Fruit fly (Drosophila melanogaster): ENCODE data around the gene NP15.6.
A peak's percentile ranks its signal among the peaks of the same experiment; 100 is the strongest.

NP15.6 gene

dm6 chr3R:18997388-18998287, 29.5 kb upstream of the NP15.6 start (continued):
- TF ChIP-seq CG1233 (GFP tag; optimal IDR thresholded peaks at IDR 0.05) (peak; percentile 73), CG10654 (GFP tag; optimal IDR thresholded peaks at IDR 0.05) (no peak), CG10209 (GFP tag; optimal IDR thresholded peaks at IDR 0.05) (peak; percentile 91), CG30403 (GFP tag; optimal IDR thresholded peaks at IDR 0.05) (no peak), CG6272 (GFP tag; IDR thresholded peaks at IDR 0.05) (no peak), repo (GFP tag; optimal IDR thresholded peaks at IDR 0.05) (no peak), sima (GFP tag; optimal IDR thresholded peaks at IDR 0.05) (no peak), CG9437 (GFP tag; optimal IDR thresholded peaks at IDR 0.05) (peak; percentile 29), jumu (GFP tag; optimal IDR thresholded peaks at IDR 0.05) (no peak), abd-A (tag; optimal IDR thresholded peaks at IDR 0.05) (peak; percentile 85), Tbp (GFP tag; optimal IDR thresholded peaks at IDR 0.05) (no peak), CG14667 (GFP tag; IDR thresholded peaks at IDR 0.05) (no peak), CG12769 (tag; optimal IDR thresholded peaks at IDR 0.05) (no peak), peb (GFP tag; IDR thresholded peaks at IDR 0.05) (0 out of 2 replicates have a peak, but pooled peaks have one; percentile 10), CG11696 (GFP tag; IDR thresholded peaks at IDR 0.05) (no peak), pfk (GFP tag; optimal IDR thresholded peaks at IDR 0.05) (peak; percentile 27), Lhr (GFP tag; optimal IDR thresholded peaks at IDR 0.05) (peak; percentile 94), CG1832 (GFP tag; optimal IDR thresholded peaks at IDR 0.05) (no peak), CG11456 (GFP tag; IDR thresholded peaks at IDR 0.05) (no peak), HmgZ (tag; optimal IDR thresholded peaks at IDR 0.05) (peak; percentile 72), Fer3 (tag; optimal IDR thresholded peaks at IDR 0.05) (no peak), slp2 (GFP tag; optimal IDR thresholded peaks at IDR 0.05) (peak; percentile 17), Xbp1 (GFP tag; optimal IDR thresholded peaks at IDR 0.05) (peak; percentile 13), CG12219 (GFP tag; optimal IDR thresholded peaks at IDR 0.05) (peak; percentile 82), stwl (tag; optimal IDR thresholded peaks at IDR 0.05) (no peak), gfzf (GFP tag; optimal IDR thresholded peaks at IDR 0.05) (no peak), amos (GFP tag; IDR thresholded peaks at IDR 0.05; ENCODE audit: partially characterized antibody) (no peak), CG14050 (GFP tag; IDR thresholded peaks at IDR 0.05) (no peak; the same call in 2 of the 3 replicates), CG33557 (GFP tag; optimal IDR thresholded peaks at IDR 0.05) (peak; percentile 97), CG14441 (GFP tag; IDR thresholded peaks at IDR 0.05) (0 out of 2 replicates have a peak, but pooled peaks have one; percentile 12), kay (GFP tag; optimal IDR thresholded peaks at IDR 0.05) (no peak), Bgb (GFP tag; IDR thresholded peaks at IDR 0.05; ENCODE audit: partially characterized antibody) (no peak), PHDP (tag; optimal IDR thresholded peaks at IDR 0.05) (peak; percentile 91), Lpt (GFP tag; optimal IDR thresholded peaks at IDR 0.05) (no peak), CG8944 (GFP tag; optimal IDR thresholded peaks at IDR 0.05) (no peak), CG18764 (GFP tag; optimal IDR thresholded peaks at IDR 0.05) (peak; percentile 25), HHEX (GFP tag; optimal IDR thresholded peaks at IDR 0.05) (no peak), Hey (tag; optimal IDR thresholded peaks at IDR 0.05) (peak; percentile 73), ind (GFP tag; optimal IDR thresholded peaks at IDR 0.05) (no peak), CG1603 (tag; optimal IDR thresholded peaks at IDR 0.05) (peak; percentile 84), Hsf (GFP tag; optimal IDR thresholded peaks at IDR 0.05) (peak; percentile 53), lilli (GFP tag; optimal IDR thresholded peaks at IDR 0.05) (peak; percentile 1), CG10565 (GFP tag; optimal IDR thresholded peaks at IDR 0.05) (no peak), Meics (GFP tag; optimal IDR thresholded peaks at IDR 0.05) (no peak), Dek (tag; optimal IDR thresholded peaks at IDR 0.05) (peak; percentile 6), CG9215 (GFP tag; IDR thresholded peaks at IDR 0.05) (no peak), aop (GFP tag; IDR thresholded peaks at IDR 0.05) (no peak), cg (GFP tag; optimal IDR thresholded peaks at IDR 0.05) (no peak), NFAT (GFP tag; IDR thresholded peaks at IDR 0.05) (no peak)

Measured in whole organism, embryonic.